Worm (Caenorhabditis elegans): Measurements from ENCODE around the gene F35E8.13.

Gene F35E8.13

ce11 chrV:15972484-15972883 lies 49.4 kb downstream of the F35E8.13 start, which contains the start of gene sru-23:
Gene sru-23, minus strand, starts transcription at chrV:15972584.
- TF ChIP-seq elt-3 (tag; optimal IDR thresholded peaks at IDR 0.05): no peak
- no peak for TF ChIP-seq skn-1 (tag; optimal IDR thresholded peaks at IDR 0.05)
- TF ChIP-seq mdl-1 (tag; optimal IDR thresholded peaks at IDR 0.05): no peak
- no peak for TF ChIP-seq daf-12 (tag; optimal IDR thresholded peaks at IDR 0.05)
- no peak for TF ChIP-seq lin-15B (tag; optimal IDR thresholded peaks at IDR 0.05)
- TF ChIP-seq snpc-4 (tag; optimal IDR thresholded peaks at IDR 0.05): no peak
- no peak for TF ChIP-seq lin-39 (tag; optimal IDR thresholded peaks at IDR 0.05)
- no peak for TF ChIP-seq eor-1 (tag; optimal IDR thresholded peaks at IDR 0.05)
- no peak for TF ChIP-seq fkh-2 (tag; optimal IDR thresholded peaks at IDR 0.05)
- TF ChIP-seq elt-1 (tag; optimal IDR thresholded peaks at IDR 0.05): no peak
- no peak for TF ChIP-seq unc-62 (GFP tag; optimal IDR thresholded peaks at IDR 0.05)

DNA sequence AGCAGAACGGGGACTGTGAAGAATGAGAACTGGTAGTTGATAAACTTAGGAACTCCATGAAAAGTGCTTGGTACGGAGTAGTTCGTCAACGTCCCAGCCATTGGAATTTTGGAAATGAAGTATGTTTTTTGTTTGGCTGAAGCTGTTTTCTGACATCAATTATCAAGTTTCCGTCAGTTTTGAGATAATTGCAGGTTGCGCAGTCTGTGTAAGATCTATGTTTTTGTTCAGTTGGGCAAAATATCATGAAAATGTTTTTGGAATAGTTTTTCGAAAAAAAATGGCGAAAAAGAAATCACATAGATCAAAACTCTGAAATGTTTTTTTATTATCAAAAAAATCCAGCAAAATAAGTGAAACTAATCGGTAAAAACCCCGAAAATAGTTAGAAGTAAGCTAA lies 51.8 kb downstream of the F35E8.13 start, which contains the start of gene sru-22:
TSS of gene sru-22 (minus strand) at position 101 of the 400 bp plus-strand sequence.
- TF ChIP-seq elt-3 (tag; optimal IDR thresholded peaks at IDR 0.05) (no peak), tbx-2 (tag; optimal IDR thresholded peaks at IDR 0.05) (no peak), pqm-1 (tag; optimal IDR thresholded peaks at IDR 0.05) (no peak), ceh-16 (tag; optimal IDR thresholded peaks at IDR 0.05) (no peak), egl-5 (tag; optimal IDR thresholded peaks at IDR 0.05) (no peak), pha-4 (tag; optimal IDR thresholded peaks at IDR 0.05) (no peak), elt-2 (tag; optimal IDR thresholded peaks at IDR 0.05) (no peak), lin-39 (tag; optimal IDR thresholded peaks at IDR 0.05) (no peak)
